Fruit fly (Drosophila melanogaster): Measurements from ENCODE around the gene CG31688.

The CG31688 gene

dm6 chr2L:20494423-20495052, 68.5 kb downstream of the CG31688 start, which contains the start of gene CG34007 (continued):
- TF ChIP-seq oc (tag; optimal IDR thresholded peaks at IDR 0.05) (peak; percentile 86), ap (GFP tag; IDR thresholded peaks at IDR 0.05) (peak; percentile 70), pb (GFP tag; optimal IDR thresholded peaks at IDR 0.05) (no peak), her (GFP tag; optimal IDR thresholded peaks at IDR 0.05) (no peak), cato (GFP tag; optimal IDR thresholded peaks at IDR 0.05; ENCODE audit: borderline replicate concordance) (peak; percentile 46), bbx (GFP tag; IDR thresholded peaks at IDR 0.05; ENCODE audit: partially characterized antibody) (no peak), Deaf1 (tag; optimal IDR thresholded peaks at IDR 0.05) (peak; percentile 60), PHDP (tag; optimal IDR thresholded peaks at IDR 0.05) (peak; percentile 90), zfh2 (GFP tag; optimal IDR thresholded peaks at IDR 0.05) (no peak), Sin3A (optimal IDR thresholded peaks at IDR 0.05) (no peak), danr (GFP tag; IDR thresholded peaks at IDR 0.05) (no peak; the same call in 1 of the 2 replicates), Dll (GFP tag; IDR thresholded peaks at IDR 0.05; ENCODE audit: partially characterized antibody) (no peak), CG6272 (GFP tag; IDR thresholded peaks at IDR 0.05) (no peak), otp (GFP tag; IDR thresholded peaks at IDR 0.05) (no peak), CG10209 (GFP tag; optimal IDR thresholded peaks at IDR 0.05) (peak; percentile 76), Side (GFP tag; optimal IDR thresholded peaks at IDR 0.05) (no peak), CG9727 (GFP tag; optimal IDR thresholded peaks at IDR 0.05) (peak; percentile 85), Taf1 (GFP tag; IDR thresholded peaks at IDR 0.05) (no peak), CG3407 (GFP tag; optimal IDR thresholded peaks at IDR 0.05) (peak; percentile 82), CG6689 (GFP tag; IDR thresholded peaks at IDR 0.05) (peak; percentile 67), CG10543 (GFP tag; optimal IDR thresholded peaks at IDR 0.05) (peak; percentile 9), CG18619 (GFP tag; optimal IDR thresholded peaks at IDR 0.05) (peak; percentile 66), CG9609 (GFP tag; optimal IDR thresholded peaks at IDR 0.05) (no peak), CG7556 (GFP tag; optimal IDR thresholded peaks at IDR 0.05) (peak; percentile 90), stc (GFP tag; IDR thresholded peaks at IDR 0.05) (peak; percentile 25; the same call in 1 of the 2 replicates), Gug (GFP tag; IDR thresholded peaks at IDR 0.05) (peak; percentile 39; the same call in 2 of the 4 replicates), tap (tag; optimal IDR thresholded peaks at IDR 0.05) (peak; percentile 77), ewg (GFP tag; optimal IDR thresholded peaks at IDR 0.05) (peak; percentile 70), row (GFP tag; IDR thresholded peaks at IDR 0.05) (peak; percentile 88), CkIIα-i1 (GFP tag; IDR thresholded peaks at IDR 0.05) (no peak), CG13424 (tag; optimal IDR thresholded peaks at IDR 0.05) (peak; percentile 92), Fer2 (tag; optimal IDR thresholded peaks at IDR 0.05) (peak; percentile 9), CG33557 (GFP tag; optimal IDR thresholded peaks at IDR 0.05) (peak; percentile 97), CG34422 (GFP tag; IDR thresholded peaks at IDR 0.05) (peak; percentile 72; the same call in 2 of the 3 replicates), cas (GFP tag; IDR thresholded peaks at IDR 0.05) (no peak), gcm (GFP tag; optimal IDR thresholded peaks at IDR 0.05) (peak; percentile 95), CG14710 (tag; optimal IDR thresholded peaks at IDR 0.05) (peak; percentile 93), CG18764 (GFP tag; optimal IDR thresholded peaks at IDR 0.05) (peak; percentile 27), Hr39 (optimal IDR thresholded peaks at IDR 0.05) (no peak), Ets65A (GFP tag) (no peak), Chrac-16 (GFP tag; optimal IDR thresholded peaks at IDR 0.05) (peak; percentile 68), aop (GFP tag; IDR thresholded peaks at IDR 0.05) (peak; percentile 63; the same call in 1 of the 2 replicates), pita (GFP tag; optimal IDR thresholded peaks at IDR 0.05) (peak; percentile 65), CG11695 (GFP tag; IDR thresholded peaks at IDR 0.05) (no peak; the same call in 1 of the 3 replicates), CG2116 (GFP tag; optimal IDR thresholded peaks at IDR 0.05) (peak; percentile 28), gcm2 (GFP tag; optimal IDR thresholded peaks at IDR 0.05) (no peak), CG13624 (GFP tag; optimal IDR thresholded peaks at IDR 0.05) (no peak), CG14860 (GFP tag; IDR thresholded peaks at IDR 0.05; ENCODE audit: partially characterized antibody) (no peak), CG30403 (GFP tag; optimal IDR thresholded peaks at IDR 0.05) (peak; percentile 64), Rfx (GFP tag; IDR thresholded peaks at IDR 0.05) (peak; percentile 27; the same call in 1 of the 2 replicates), CG1603 (tag; optimal IDR thresholded peaks at IDR 0.05) (peak; percentile 34)
